Fruit fly (Drosophila melanogaster): Measurements from ENCODE around the gene Rox8.

Rox8 gene

dm6 chr3R:24031825-24032523, 16.1 kb downstream of the Rox8 start, which contains the start of the genes KrT95D and Mettl3 (continued):
- TF ChIP-seq Dref (GFP tag; IDR thresholded peaks at IDR 0.05) (no peak), CG10959 (GFP tag; IDR thresholded peaks at IDR 0.05) (no peak), Xbp1 (GFP tag; optimal IDR thresholded peaks at IDR 0.05) (no peak), CG7963 (GFP tag; IDR thresholded peaks at IDR 0.05; ENCODE audit: partially characterized antibody) (no peak), esg (GFP tag; conservative IDR thresholded peaks at IDR 0.05) (no peak), tup (GFP tag; optimal IDR thresholded peaks at IDR 0.05) (no peak), CG8089 (GFP tag; optimal IDR thresholded peaks at IDR 0.05) (no peak), CG33557 (GFP tag; optimal IDR thresholded peaks at IDR 0.05) (no peak), GATAe (GFP tag; conservative IDR thresholded peaks at IDR 0.05) (no peak), fd102C (GFP tag; optimal IDR thresholded peaks at IDR 0.05) (no peak), CTCF (GFP tag; optimal IDR thresholded peaks at IDR 0.05) (peak; percentile 60), grau (tag; optimal IDR thresholded peaks at IDR 0.05) (peak; percentile 16), Doc3 (GFP tag; IDR thresholded peaks at IDR 0.05; ENCODE audit: partially characterized antibody) (no peak), dimm (GFP tag; IDR thresholded peaks at IDR 0.05) (no peak), bsh (GFP tag; optimal IDR thresholded peaks at IDR 0.05) (no peak), CG16815 (GFP tag; optimal IDR thresholded peaks at IDR 0.05) (no peak), twi (tag; optimal IDR thresholded peaks at IDR 0.05) (no peak), btn (GFP tag; optimal IDR thresholded peaks at IDR 0.05) (no peak), CG16779 (GFP tag; IDR thresholded peaks at IDR 0.05) (no peak), ro (GFP tag; IDR thresholded peaks at IDR 0.05) (no peak), tll (GFP tag; optimal IDR thresholded peaks at IDR 0.05) (no peak), CG10274 (GFP tag; optimal IDR thresholded peaks at IDR 0.05) (no peak), tio (GFP tag; optimal IDR thresholded peaks at IDR 0.05) (no peak), Taf1 (GFP tag; IDR thresholded peaks at IDR 0.05) (no peak), gce (GFP tag; IDR thresholded peaks at IDR 0.05) (no peak), HmgD (GFP tag; optimal IDR thresholded peaks at IDR 0.05) (no peak), dpn (GFP tag; optimal IDR thresholded peaks at IDR 0.05) (no peak), Opbp (GFP tag; IDR thresholded peaks at IDR 0.05; ENCODE audit: partially characterized antibody) (no peak), CG8765 (GFP tag; IDR thresholded peaks at IDR 0.05) (no peak), CG10209 (GFP tag; optimal IDR thresholded peaks at IDR 0.05) (no peak), CG1603 (tag; optimal IDR thresholded peaks at IDR 0.05) (no peak), CG16863 (GFP tag; optimal IDR thresholded peaks at IDR 0.05) (no peak), sr (GFP tag; IDR thresholded peaks at IDR 0.05) (no peak; the same call in 2 of the 3 replicates), zf30C (GFP tag; optimal IDR thresholded peaks at IDR 0.05) (no peak), CG13424 (tag; optimal IDR thresholded peaks at IDR 0.05) (no peak), CG15011 (GFP tag; optimal IDR thresholded peaks at IDR 0.05) (no peak), CG17359 (tag; optimal IDR thresholded peaks at IDR 0.05) (peak; percentile 23), Fer1 (GFP tag; optimal IDR thresholded peaks at IDR 0.05) (no peak), CG11247 (GFP tag; IDR thresholded peaks at IDR 0.05) (no peak), Hr78 (GFP tag; optimal IDR thresholded peaks at IDR 0.05) (no peak), br (optimal IDR thresholded peaks at IDR 0.05) (no peak), p53 (GFP tag; optimal IDR thresholded peaks at IDR 0.05) (no peak), CG11504 (tag; optimal IDR thresholded peaks at IDR 0.05) (peak; percentile 94), BEAF-32 (GFP tag; optimal IDR thresholded peaks at IDR 0.05) (peak; percentile 56), CG4707 (GFP tag; optimal IDR thresholded peaks at IDR 0.05) (no peak), chinmo (GFP tag; IDR thresholded peaks at IDR 0.05; ENCODE audit: partially characterized antibody) (no peak), Spps (tag; optimal IDR thresholded peaks at IDR 0.05) (no peak), CG13296 (GFP tag; optimal IDR thresholded peaks at IDR 0.05) (no peak), mld (GFP tag; IDR thresholded peaks at IDR 0.05; ENCODE audit: partially characterized antibody) (no peak), wek (GFP tag; optimal IDR thresholded peaks at IDR 0.05) (no peak)

Measured in whole organism, embryonic.